Worm (Caenorhabditis elegans) whole organism, L4 larva: Measurements from ENCODE around the gene Y69A2AR.47.

Experiments used
- R02D3.7 ChIP-seq: fragments of 150-350 bp; sonication (generic microtip); optimal IDR thresholded peaks from 3 replicates; lab custom pipeline; 2014; ENCODE audit warnings: missing biosample characterization, missing genetic modification characterization
- duxl-1 ChIP-seq: sonication (generic microtip); optimal IDR thresholded peaks from 2 replicates; lab custom pipeline; 2016; ENCODE audit warnings: mild to moderate bottlenecking, missing genetic modification characterization, moderate library complexity, missing compliant biosample characterization; ENCODE audit not compliant: poor library complexity
- pqm-1 ChIP-seq: sonication (generic microtip); optimal IDR thresholded peaks from 2 replicates; lab custom pipeline; 2017; ENCODE audit warnings: missing biosample characterization, missing genetic modification characterization

ce11 chrIV:2561358-2561757 is 36.2 kb upstream of the Y69A2AR.47 start, which contains the start of gene Y69A2AR.46:
- TF ChIP-seq duxl-1 (tag; lab: Kevin White, UChicago) (no peak), R02D3.7 (tag; lab: Kevin White, UChicago) (no peak), pqm-1 (tag; lab: Kevin White, UChicago) (no peak)
